Fruit fly (Drosophila melanogaster): ENCODE data around the gene Coq3.
A peak's percentile ranks its signal among the peaks of the same experiment; 100 is the strongest.

Coq3 gene

dm6 chr2L:21179615-21180031, 21.2 kb upstream of the Coq3 start, which contains the start of the genes bur and Mcm10 (continued):
- no peak for TF ChIP-seq CG8924 (tag; optimal IDR thresholded peaks at IDR 0.05)
- peak; percentile 6 for TF ChIP-seq CG4424 (GFP tag; optimal IDR thresholded peaks at IDR 0.05)
- no peak for TF ChIP-seq CG10431 (GFP tag; optimal IDR thresholded peaks at IDR 0.05)
- TF ChIP-seq CG16813 (GFP tag; IDR thresholded peaks at IDR 0.05; ENCODE audit: partially characterized antibody): no peak
- TF ChIP-seq stwl (tag; optimal IDR thresholded peaks at IDR 0.05): peak; percentile 68
- no peak for TF ChIP-seq CG32767 (GFP tag; IDR thresholded peaks at IDR 0.05)
- peak; percentile 11 for TF ChIP-seq CG10979 (tag; optimal IDR thresholded peaks at IDR 0.05)
- TF ChIP-seq Dek (tag; optimal IDR thresholded peaks at IDR 0.05): no peak
- no peak for TF ChIP-seq sna (GFP tag; IDR thresholded peaks at IDR 0.05; ENCODE audit: partially characterized antibody)
- TF ChIP-seq pzg (GFP tag; optimal IDR thresholded peaks at IDR 0.05): peak; percentile 59
- no peak for TF ChIP-seq CG7357 (GFP tag; IDR thresholded peaks at IDR 0.05)
- TF ChIP-seq exex (tag; optimal IDR thresholded peaks at IDR 0.05): no peak
- TF ChIP-seq CG12942 (GFP tag; optimal IDR thresholded peaks at IDR 0.05): no peak
- TF ChIP-seq CG9932 (GFP tag; IDR thresholded peaks at IDR 0.05): no peak
- no peak for TF ChIP-seq nom (GFP tag; optimal IDR thresholded peaks at IDR 0.05)
- peak; percentile 18 for TF ChIP-seq Sin3A (optimal IDR thresholded peaks at IDR 0.05)
- no peak for TF ChIP-seq nerfin-1 (tag; optimal IDR thresholded peaks at IDR 0.05)
- TF ChIP-seq ab (GFP tag; optimal IDR thresholded peaks at IDR 0.05): no peak
- no peak for TF ChIP-seq CG3838 (GFP tag; optimal IDR thresholded peaks at IDR 0.05)
- TF ChIP-seq E2f1 (GFP tag; IDR thresholded peaks at IDR 0.05): peak; percentile 41; the same call in 1 of the 2 replicates
- TF ChIP-seq gsb-n (tag; optimal IDR thresholded peaks at IDR 0.05): no peak
- TF ChIP-seq CG9817 (tag; optimal IDR thresholded peaks at IDR 0.05): no peak
- TF ChIP-seq CG9215 (GFP tag; IDR thresholded peaks at IDR 0.05): no peak
- no peak for TF ChIP-seq otp (GFP tag; IDR thresholded peaks at IDR 0.05)
- no peak for TF ChIP-seq HLH3B (GFP tag; IDR thresholded peaks at IDR 0.05)
- TF ChIP-seq zen (tag; optimal IDR thresholded peaks at IDR 0.05): peak; percentile 53
- no peak for TF ChIP-seq CG6683 (GFP tag; optimal IDR thresholded peaks at IDR 0.05)
- no peak for TF ChIP-seq ind (GFP tag; optimal IDR thresholded peaks at IDR 0.05)
- TF ChIP-seq CG3407 (GFP tag; optimal IDR thresholded peaks at IDR 0.05): no peak
- no peak for TF ChIP-seq gem (tag; optimal IDR thresholded peaks at IDR 0.05)
- no peak for TF ChIP-seq NfI (GFP tag; optimal IDR thresholded peaks at IDR 0.05)
- TF ChIP-seq NK7.1 (GFP tag; optimal IDR thresholded peaks at IDR 0.05): no peak
- TF ChIP-seq ftz-f1 (GFP tag; optimal IDR thresholded peaks at IDR 0.05): no peak
- TF ChIP-seq CG8290 (GFP tag; optimal IDR thresholded peaks at IDR 0.05): peak; percentile 60
- TF ChIP-seq CG8290 (tag; optimal IDR thresholded peaks at IDR 0.05): no peak
- TF ChIP-seq YL-1 (GFP tag; optimal IDR thresholded peaks at IDR 0.05): peak; percentile 26
- TF ChIP-seq zen2 (GFP tag; IDR thresholded peaks at IDR 0.05; ENCODE audit: partially characterized antibody): no peak
- no peak for TF ChIP-seq CG18619 (GFP tag; optimal IDR thresholded peaks at IDR 0.05)
- no peak for TF ChIP-seq CG2202 (tag; optimal IDR thresholded peaks at IDR 0.05)
- TF ChIP-seq psq (GFP tag; optimal IDR thresholded peaks at IDR 0.05): no peak
- TF ChIP-seq fru (optimal IDR thresholded peaks at IDR 0.05): no peak
- no peak for TF ChIP-seq Ravus (GFP tag; IDR thresholded peaks at IDR 0.05)
- TF ChIP-seq CG4404 (GFP tag; IDR thresholded peaks at IDR 0.05): no peak
- TF ChIP-seq Atf6 (GFP tag; IDR thresholded peaks at IDR 0.05): no peak
- no peak for TF ChIP-seq CG6813 (GFP tag; optimal IDR thresholded peaks at IDR 0.05)
- no peak for TF ChIP-seq Hr78 (GFP tag; optimal IDR thresholded peaks at IDR 0.05)
- no peak for TF ChIP-seq crc (GFP tag; optimal IDR thresholded peaks at IDR 0.05)
- TF ChIP-seq CG14014 (GFP tag; IDR thresholded peaks at IDR 0.05): no peak
- TF ChIP-seq pros (GFP tag; optimal IDR thresholded peaks at IDR 0.05): no peak
- no peak for TF ChIP-seq CoRest (tag; optimal IDR thresholded peaks at IDR 0.05)
- TF ChIP-seq NC2α (GFP tag; optimal IDR thresholded peaks at IDR 0.05): no peak
- no peak for TF ChIP-seq Hsf (GFP tag; optimal IDR thresholded peaks at IDR 0.05)

Data from whole organism, embryonic.